Worm (Caenorhabditis elegans) whole organism, L4 larva: Measurements from ENCODE around the gene F01D5.2.

ENCODE experiments used
- F10B5.3 ChIP-seq: sonication (generic microtip); optimal IDR thresholded peaks from 2 replicates; lab custom pipeline; 2016; ENCODE audit warnings: mild to moderate bottlenecking, missing genetic modification characterization, missing compliant biosample characterization
- F44E2.7 ChIP-seq: fragments of 200-800 bp; sonication (Bioruptor generic); IDR thresholded peaks from 2 replicates; pipeline ENCODE4 v2.1.2; 2022; ENCODE audit warnings: missing genetic modification characterization, missing compliant biosample characterization
- T26A8.4 ChIP-seq: fragments of 200-800 bp; sonication (Bioruptor generic); IDR thresholded peaks from 2 replicates; pipeline ENCODE4 v1.3.6; 2022; ENCODE audit warnings: missing genetic modification characterization, missing compliant biosample characterization
- Y5F2A.4 ChIP-seq: fragments of 200-800 bp; sonication (Bioruptor generic); optimal IDR thresholded peaks from 2 replicates; lab custom pipeline; 2018; ENCODE audit warnings: mild to moderate bottlenecking, missing genetic modification characterization, missing compliant biosample characterization
- ZK337.2 ChIP-seq: fragments of 200-800 bp; sonication (Bioruptor generic); IDR thresholded peaks from 2 replicates; pipeline ENCODE4 v1.3.6; 2022; ENCODE audit warnings: missing genetic modification reagents, missing genetic modification characterization, missing compliant biosample characterization
- aha-1 ChIP-seq: fragments of 150-350 bp; peaks from one replicate; lab custom pipeline; 2014; ENCODE audit warnings: missing biosample characterization, missing genetic modification characterization
- attf-4 ChIP-seq: sonication (generic microtip); optimal IDR thresholded peaks from 3 replicates; lab custom pipeline; 2017; ENCODE audit warnings: missing biosample characterization, missing genetic modification characterization
- ceh-20 ChIP-seq: fragments of 200-800 bp; sonication (Bioruptor generic); IDR thresholded peaks from 2 replicates; pipeline ENCODE4 v1.3.6; 2022; ENCODE audit warnings: missing genetic modification reagents, missing genetic modification characterization, missing compliant biosample characterization
- ceh-28 ChIP-seq: fragments of 150-350 bp; optimal IDR thresholded peaks from 2 replicates; lab custom pipeline; 2014; ENCODE audit warnings: missing biosample characterization, missing genetic modification reagents, missing genetic modification characterization
- ceh-32 ChIP-seq: sonication (generic microtip); optimal IDR thresholded peaks from 2 replicates; lab custom pipeline; 2016; ENCODE audit warnings: mild to moderate bottlenecking, missing genetic modification characterization, missing compliant biosample characterization; ENCODE audit not compliant: poor library complexity
- ctbp-1 ChIP-seq: fragments of 200-800 bp; sonication (Bioruptor generic); IDR thresholded peaks from 2 replicates; pipeline ENCODE4 v1.3.6; 2022; ENCODE audit warnings: missing genetic modification reagents, missing genetic modification characterization, missing compliant biosample characterization
- daf-16 ChIP-seq, 3 experiments: sonication (generic microtip); optimal IDR thresholded peaks; 2 replicates each; lab custom pipeline; 2016 to 2017; ENCODE audit warnings: missing genetic modification characterization in 3 of 3, missing genetic modification reagents in 3 of 3, mild to moderate bottlenecking in 2 of 3, missing compliant biosample characterization in 2 of 3, missing biosample characterization in 1 of 3, moderate library complexity in 1 of 3
- dmd-8 ChIP-seq: fragments of 200-800 bp; sonication (Bioruptor generic); IDR thresholded peaks from 2 replicates; pipeline ENCODE4 v1.3.6; 2022; ENCODE audit warnings: missing genetic modification characterization, missing compliant biosample characterization
- dpl-1 ChIP-seq: fragments of 150-350 bp; optimal IDR thresholded peaks from 2 replicates; lab custom pipeline; 2014; ENCODE audit warnings: missing biosample characterization, missing genetic modification reagents, missing genetic modification characterization
- dve-1 ChIP-seq: sonication (generic microtip); optimal IDR thresholded peaks from 2 replicates; lab custom pipeline; 2017; ENCODE audit warnings: antibody characterized with exemption, mild to moderate bottlenecking, missing genetic modification characterization, missing compliant biosample characterization; ENCODE audit not compliant: insufficient read depth
- egl-43 ChIP-seq: fragments of 200-800 bp; sonication (Bioruptor generic); IDR thresholded peaks from 2 replicates; pipeline ENCODE4 v1.3.6; 2022; ENCODE audit warnings: missing genetic modification reagents, missing genetic modification characterization, missing compliant biosample characterization
- hif-1 ChIP-seq, 2 experiments: sonication (generic microtip); optimal IDR thresholded peaks; 2 replicates each; lab custom pipeline; 2016 to 2017; ENCODE audit warnings: missing compliant biosample characterization in 2 of 2, missing genetic modification characterization in 2 of 2, missing genetic modification reagents in 2 of 2, missing genotype in 2 of 2, mild to moderate bottlenecking in 1 of 2
- hlh-11 ChIP-seq: fragments of 200-800 bp; sonication (Bioruptor generic); optimal IDR thresholded peaks from 2 replicates; lab custom pipeline; 2018; ENCODE audit warnings: mild to moderate bottlenecking, missing genetic modification characterization, missing compliant biosample characterization
- hlh-30 ChIP-seq: sonication (generic microtip); optimal IDR thresholded peaks from 2 replicates; lab custom pipeline; 2017; ENCODE audit warnings: antibody characterized with exemption, mild to moderate bottlenecking, missing genetic modification characterization, missing compliant biosample characterization; ENCODE audit not compliant: insufficient read depth
- lin-1 ChIP-seq: fragments of 200-800 bp; sonication (Bioruptor generic); IDR thresholded peaks from 2 replicates; pipeline ENCODE4 v1.3.6; 2022; ENCODE audit warnings: missing genetic modification reagents, missing genetic modification characterization, missing compliant biosample characterization
- lin-13 ChIP-seq: fragments of 150-350 bp; optimal IDR thresholded peaks from 2 replicates; lab custom pipeline; 2014; ENCODE audit warnings: missing biosample characterization, missing genetic modification reagents, missing genetic modification characterization
- lin-38 ChIP-seq: fragments of 200-800 bp; sonication (Bioruptor generic); IDR thresholded peaks from 2 replicates; pipeline ENCODE4 v1.3.6; 2022; ENCODE audit warnings: missing genetic modification reagents, missing genetic modification characterization, missing compliant biosample characterization
- lsy-2 ChIP-seq, 2 experiments: fragments of 150-350 bp in 1 of 2; sonication (generic microtip) in 1 of 2; optimal IDR thresholded peaks; 2 replicates each; lab custom pipeline; 2014 to 2017; ENCODE audit warnings: missing biosample characterization in 2 of 2, missing genetic modification characterization in 2 of 2
- madf-9 ChIP-seq: fragments of 200-800 bp; sonication (Bioruptor generic); conservative IDR thresholded peaks from 2 replicates; pipeline ENCODE4 v1.3.6; 2022; ENCODE audit warnings: missing genetic modification reagents, missing genetic modification characterization, missing compliant biosample characterization
- mdl-1 ChIP-seq, 2 experiments: fragments of 150-350 bp in 1 of 2; sonication (generic microtip) in 1 of 2; optimal IDR thresholded peaks; 2 replicates each; lab custom pipeline; 2014 to 2017; ENCODE audit warnings: missing biosample characterization in 2 of 2, missing genetic modification characterization in 2 of 2
- mep-1 ChIP-seq: fragments of 150-350 bp; sonication (generic microtip); optimal IDR thresholded peaks from 3 replicates; lab custom pipeline; 2014; ENCODE audit warnings: missing biosample characterization, missing genetic modification characterization
- mes-2 ChIP-seq: sonication (generic microtip); optimal IDR thresholded peaks from 2 replicates; lab custom pipeline; 2016; ENCODE audit warnings: missing genotype, mild to moderate bottlenecking, missing genetic modification characterization, missing compliant biosample characterization; ENCODE audit not compliant: poor library complexity, severe bottlenecking
- mxl-3 ChIP-seq: fragments of 200-800 bp; sonication (Bioruptor generic); optimal IDR thresholded peaks from 2 replicates; lab custom pipeline; 2018; ENCODE audit warnings: mild to moderate bottlenecking, missing genetic modification characterization, missing compliant biosample characterization
- nhr-10 ChIP-seq: fragments of 150-350 bp; optimal IDR thresholded peaks from 2 replicates; lab custom pipeline; 2014; ENCODE audit warnings: missing biosample characterization, missing genetic modification characterization
- nhr-102 ChIP-seq: sonication (generic microtip); optimal IDR thresholded peaks from 2 replicates; lab custom pipeline; 2016; ENCODE audit warnings: mild to moderate bottlenecking, missing genetic modification characterization, moderate library complexity, missing compliant biosample characterization
- nhr-11 ChIP-seq: fragments of 150-350 bp; optimal IDR thresholded peaks from 2 replicates; lab custom pipeline; 2014; ENCODE audit warnings: missing biosample characterization, missing genetic modification characterization
- nhr-42 ChIP-seq: fragments of 200-800 bp; sonication (Bioruptor generic); IDR thresholded peaks from 2 replicates; pipeline ENCODE4 v1.3.6; 2022; ENCODE audit warnings: missing genetic modification characterization, missing compliant biosample characterization
- nhr-6 ChIP-seq: fragments of 150-350 bp; optimal IDR thresholded peaks from 2 replicates; lab custom pipeline; 2014; ENCODE audit warnings: missing biosample characterization, missing genetic modification characterization
- rbr-2 ChIP-seq: sonication (generic microtip); optimal IDR thresholded peaks from 2 replicates; lab custom pipeline; 2016; ENCODE audit warnings: missing genotype, missing genetic modification characterization, missing compliant biosample characterization
- set-16 ChIP-seq: fragments of 200-800 bp; sonication (Bioruptor generic); IDR thresholded peaks from 2 replicates; pipeline ENCODE4 v1.3.6; 2022; ENCODE audit warnings: missing genetic modification reagents, missing genetic modification characterization, missing compliant biosample characterization
- snpc-1.2 ChIP-seq: fragments of 200-800 bp; sonication (Bioruptor generic); IDR thresholded peaks from 2 replicates; pipeline ENCODE4 v1.3.6; 2022; ENCODE audit warnings: missing genetic modification reagents, missing genetic modification characterization, missing compliant biosample characterization
- snpc-4 ChIP-seq: fragments of 150-350 bp; optimal IDR thresholded peaks from 2 replicates; lab custom pipeline; 2014; ENCODE audit warnings: missing biosample characterization, missing genetic modification characterization
- unc-130 ChIP-seq: sonication (generic microtip); optimal IDR thresholded peaks from 2 replicates; lab custom pipeline; 2016; ENCODE audit warnings: missing genetic modification reagents, missing genetic modification characterization, missing compliant biosample characterization
- unc-62 ChIP-seq, 3 experiments: fragments of 150-350 bp in 1 of 3; sonication (generic microtip); optimal IDR thresholded peaks in 2 of 3; peaks in 1 of 3; 1 replicate in 1 of 3; 2 replicates in 2 of 3; lab custom pipeline; 2014 to 2017; ENCODE audit warnings: missing biosample characterization in 3 of 3, missing genetic modification characterization in 3 of 3, missing genetic modification reagents in 3 of 3, missing genotype in 1 of 3
- vab-7 ChIP-seq: fragments of 200-800 bp; sonication (Bioruptor generic); IDR thresholded peaks from 2 replicates; pipeline ENCODE4 v1.3.6; 2022; ENCODE audit warnings: missing genetic modification reagents, missing genetic modification characterization, missing compliant biosample characterization
- zip-11 ChIP-seq: fragments of 200-800 bp; sonication (Bioruptor generic); IDR thresholded peaks from 2 replicates; pipeline ENCODE4 v1.3.6; 2022; ENCODE audit warnings: missing genetic modification characterization, missing compliant biosample characterization
- ztf-11 ChIP-seq: fragments of 150-350 bp; optimal IDR thresholded peaks from 2 replicates; lab custom pipeline; 2014; ENCODE audit warnings: missing biosample characterization, missing genetic modification characterization

Gene F01D5.2

DNA sequence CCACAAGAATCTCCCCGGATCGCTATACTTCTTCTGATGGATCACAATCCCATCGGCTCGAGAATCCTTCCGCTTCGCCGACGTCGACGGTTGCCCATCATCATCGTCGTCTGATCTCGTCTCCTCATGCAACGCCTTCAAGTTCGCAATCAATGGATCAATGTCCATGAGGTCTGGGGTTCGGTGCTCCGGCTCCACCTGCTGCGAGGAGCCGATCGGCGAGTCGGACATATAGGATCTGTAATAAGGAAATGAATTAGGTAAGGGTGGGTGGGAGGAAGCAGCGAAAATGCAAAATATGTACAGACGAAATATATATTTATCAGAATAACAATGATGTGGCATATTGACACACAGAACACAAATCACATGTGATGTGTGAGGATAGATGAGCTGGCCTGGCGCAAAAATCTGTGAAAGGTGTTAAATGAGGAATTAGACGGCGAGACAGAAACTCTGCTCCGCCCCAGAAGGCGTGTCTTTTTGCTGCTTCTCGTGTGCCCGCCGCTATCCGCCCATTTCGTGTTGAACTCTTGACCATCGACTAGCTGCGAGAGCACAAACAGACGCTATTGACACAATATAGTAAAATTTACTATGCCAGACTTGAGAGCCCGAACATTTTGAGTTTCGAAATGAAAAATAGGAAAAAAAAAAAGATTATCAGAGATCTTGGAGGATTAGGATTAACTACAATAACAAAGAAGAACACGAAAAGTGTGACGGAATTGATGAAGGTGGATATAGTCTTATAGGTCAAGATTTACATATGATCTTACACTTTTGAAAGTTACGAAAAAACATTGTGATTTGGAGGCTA lies 38.8 kb upstream of the F01D5.2 start:
- TF ChIP-seq nhr-6 (no peak), lin-38 (no peak), lin-13 (GFP tag; lab: Kevin White, UChicago) (no peak), unc-130 (GFP tag; lab: Kevin White, UChicago) (no peak), ceh-28 (no peak), daf-16 (GFP tag; optimal IDR thresholded peaks at IDR 0.05; lab: Kevin White, UChicago) (no peak), daf-16 (tag; optimal IDR thresholded peaks at IDR 0.05; lab: Kevin White, UChicago) (peak; percentile 6), Y5F2A.4 (GFP tag; lab: Kevin White, UChicago) (peak; percentile 7), lsy-2 (tag; optimal IDR thresholded peaks at IDR 0.05; lab: Kevin White, UChicago) (peak in 1 of 2 experiments; percentile 25), dve-1 (tag; lab: Kevin White, UChicago) (no peak), ZK337.2 (GFP tag; lab: Robert Waterston, UW) (no peak), mxl-3 (GFP tag; lab: Kevin White, UChicago) (peak; percentile 36), attf-4 (tag; lab: Kevin White, UChicago) (no peak), nhr-42 (GFP tag; lab: Robert Waterston, UW) (0 out of 2 replicates have a peak, but pooled peaks have one; percentile 31), aha-1 (tag; lab: Kevin White, UChicago) (peak; percentile 95), set-16 (peak; percentile 72), F44E2.7 (GFP tag; lab: Robert Waterston, UW) (no peak), unc-62 (GFP tag; optimal IDR thresholded peaks at IDR 0.05 in 1 of 2; lab: Kevin White, UChicago) (peak in 1 of 2 experiments; percentile 91), unc-62 (tag; optimal IDR thresholded peaks at IDR 0.05; lab: Kevin White, UChicago) (no peak), snpc-1.2 (GFP tag; lab: Robert Waterston, UW) (0 out of 2 replicates have a peak, but pooled peaks have one; percentile 9), nhr-10 (no peak), ctbp-1 (GFP tag; lab: Robert Waterston, UW) (no peak), nhr-102 (tag; lab: Kevin White, UChicago) (no peak), hlh-30 (tag; lab: Kevin White, UChicago) (peak; percentile 25), T26A8.4 (GFP tag; lab: Robert Waterston, UW) (no peak), hif-1 (tag; optimal IDR thresholded peaks at IDR 0.05; lab: Kevin White, UChicago) (peak in 1 of 2 experiments; percentile 1), rbr-2 (tag; lab: Kevin White, UChicago) (peak; percentile 15), ceh-32 (tag; lab: Kevin White, UChicago) (no peak)

DNA sequence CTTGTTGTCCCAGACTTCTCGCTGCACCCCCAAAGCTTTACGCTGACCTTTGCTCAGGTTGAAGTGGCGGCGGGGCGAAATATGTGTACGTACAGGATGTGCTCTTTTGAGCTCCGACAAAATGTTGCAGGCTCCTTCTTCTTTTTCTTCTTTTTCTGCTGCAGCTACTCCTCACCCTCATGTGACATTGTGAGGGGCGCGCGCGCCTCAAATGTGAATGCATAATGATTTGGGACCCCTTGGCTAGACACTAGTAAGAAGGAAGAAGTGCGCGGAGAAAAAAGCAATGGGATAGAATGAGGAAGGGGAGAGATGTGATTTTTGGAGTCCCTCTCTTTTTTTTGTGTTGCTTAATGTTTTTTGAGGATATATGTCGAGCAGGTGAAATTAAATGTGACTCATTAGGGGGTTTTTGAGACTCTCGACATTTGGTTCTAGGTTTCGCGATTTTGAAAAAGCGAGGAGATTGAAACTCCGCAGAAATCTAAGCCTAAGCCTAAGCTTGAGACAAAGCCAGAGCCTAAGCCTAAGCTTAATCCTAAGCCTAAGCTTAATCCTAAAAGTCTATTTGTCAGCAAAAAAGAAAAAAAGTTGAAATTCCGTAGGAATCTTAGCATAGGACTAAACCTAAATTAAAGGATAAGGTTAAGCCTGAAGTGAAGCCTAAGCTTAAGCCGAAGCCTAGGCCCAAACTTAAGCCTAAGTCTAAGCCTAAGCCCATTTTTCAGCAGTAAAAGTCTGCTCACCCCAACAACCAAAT lies 38.0 kb upstream of the F01D5.2 start:
- peak in 1 of 2 experiments; percentile 31 for TF ChIP-seq hif-1 (tag; optimal IDR thresholded peaks at IDR 0.05; lab: Kevin White, UChicago)
- no peak for TF ChIP-seq ztf-11 (tag; lab: Kevin White, UChicago)
- peak in 1 of 2 experiments; percentile 12 for TF ChIP-seq unc-62 (GFP tag; optimal IDR thresholded peaks at IDR 0.05 in 1 of 2; lab: Kevin White, UChicago)
- no peak for TF ChIP-seq unc-62 (tag; optimal IDR thresholded peaks at IDR 0.05; lab: Kevin White, UChicago)
- no peak for TF ChIP-seq snpc-1.2 (GFP tag; lab: Robert Waterston, UW)
- TF ChIP-seq lin-38: peak; percentile 29; the same call in 1 of the 2 replicates
- peak; percentile 46 for TF ChIP-seq mep-1 (tag; lab: Kevin White, UChicago)
- 0 out of 2 replicates have a peak, but pooled peaks have one; percentile 7 for TF ChIP-seq egl-43
- TF ChIP-seq unc-130 (GFP tag; lab: Kevin White, UChicago): no peak
- TF ChIP-seq lin-1 (GFP tag; lab: Robert Waterston, UW): no peak
- TF ChIP-seq dmd-8 (GFP tag; lab: Robert Waterston, UW): no peak
- TF ChIP-seq zip-11 (GFP tag; lab: Robert Waterston, UW): no peak
- TF ChIP-seq set-16: peak; percentile 27; the same call in 1 of the 2 replicates
- TF ChIP-seq hlh-11 (tag; lab: Kevin White, UChicago): no peak
- TF ChIP-seq madf-9 (GFP tag; lab: Robert Waterston, UW): no peak
- TF ChIP-seq aha-1 (tag; lab: Kevin White, UChicago): peak; percentile 88
- peak; percentile 59; the same call in 1 of the 2 replicates for TF ChIP-seq ceh-20 (GFP tag; lab: Robert Waterston, UW)
- peak; percentile 44; the same call in 1 of the 2 replicates for TF ChIP-seq vab-7
- no peak for TF ChIP-seq F10B5.3 (tag; lab: Kevin White, UChicago)
- TF ChIP-seq rbr-2 (tag; lab: Kevin White, UChicago): peak; percentile 49
- TF ChIP-seq hlh-30 (tag; lab: Kevin White, UChicago): peak; percentile 83
- no peak for TF ChIP-seq snpc-4 (tag; lab: Kevin White, UChicago)
- no peak for TF ChIP-seq dpl-1 (GFP tag; lab: Kevin White, UChicago)
- peak; percentile 48; the same call in 1 of the 2 replicates for TF ChIP-seq ctbp-1 (GFP tag; lab: Robert Waterston, UW)
- peak; percentile 45 for TF ChIP-seq mes-2 (tag; lab: Kevin White, UChicago)
- TF ChIP-seq Y5F2A.4 (GFP tag; lab: Kevin White, UChicago): no peak
- TF ChIP-seq lsy-2 (tag; optimal IDR thresholded peaks at IDR 0.05; lab: Kevin White, UChicago): peak; percentile 32 to 46
- no peak for TF ChIP-seq nhr-11 (tag; lab: Kevin White, UChicago)
- TF ChIP-seq mdl-1 (tag; optimal IDR thresholded peaks at IDR 0.05; lab: Kevin White, UChicago): peak in 1 of 2 experiments; percentile 43
